Worm (Caenorhabditis elegans) whole organism, late embryonic: ENCODE results near the gene Y56A3A.28.

Source experiments
- K02D7.2 ChIP-seq: sonication (generic microtip); optimal IDR thresholded peaks from 2 replicates; lab custom pipeline; 2017; ENCODE audit warnings: mild to moderate bottlenecking, missing genetic modification characterization, missing compliant biosample characterization
- T23F11.4 ChIP-seq: fragments of 200-800 bp; sonication (Bioruptor generic); optimal IDR thresholded peaks from 2 replicates; lab custom pipeline; 2018; ENCODE audit warnings: mild to moderate bottlenecking, missing genetic modification characterization, missing compliant biosample characterization
- Y22D7AL.16 ChIP-seq: sonication (generic microtip); optimal IDR thresholded peaks from 2 replicates; lab custom pipeline; 2016; ENCODE audit warnings: missing genetic modification characterization, missing compliant biosample characterization
- ama-1 ChIP-seq: fragments of 150-350 bp; optimal IDR thresholded peaks from 2 replicates; lab custom pipeline; 2014
- ceh-14 ChIP-seq: sonication (generic microtip); optimal IDR thresholded peaks from 2 replicates; lab custom pipeline; 2016; ENCODE audit warnings: missing genotype, missing genetic modification characterization, missing compliant biosample characterization
- ceh-24 ChIP-seq: sonication (generic microtip); optimal IDR thresholded peaks from 2 replicates; lab custom pipeline; 2016; ENCODE audit warnings: mild to moderate bottlenecking, missing genetic modification characterization, missing compliant biosample characterization
- ceh-30 ChIP-seq: fragments of 150-350 bp; optimal IDR thresholded peaks from 2 replicates; lab custom pipeline; 2014; ENCODE audit warnings: missing biosample characterization, missing genetic modification characterization
- ceh-31 ChIP-seq: sonication (generic microtip); optimal IDR thresholded peaks from 2 replicates; lab custom pipeline; 2016; ENCODE audit warnings: missing genetic modification characterization, missing compliant biosample characterization
- ceh-45 ChIP-seq: fragments of 200-800 bp; sonication (Bioruptor generic); IDR thresholded peaks from 2 replicates; pipeline ENCODE4 v1.3.6; 2022; ENCODE audit warnings: missing genetic modification reagents, missing genetic modification characterization, missing compliant biosample characterization
- ceh-48 ChIP-seq: sonication (generic microtip); optimal IDR thresholded peaks from 2 replicates; lab custom pipeline; 2016; ENCODE audit warnings: missing genetic modification characterization, inconsistent platforms, missing compliant biosample characterization
- ceh-9 ChIP-seq: sonication (generic microtip); optimal IDR thresholded peaks from 2 replicates; lab custom pipeline; 2016; ENCODE audit warnings: mild to moderate bottlenecking, missing genetic modification characterization, inconsistent platforms, missing compliant biosample characterization
- che-1 ChIP-seq: sonication (generic microtip); optimal IDR thresholded peaks from 2 replicates; lab custom pipeline; 2016; ENCODE audit warnings: mild to moderate bottlenecking, missing genetic modification characterization, missing compliant biosample characterization
- dmd-4 ChIP-seq: sonication (generic microtip); optimal IDR thresholded peaks from 2 replicates; lab custom pipeline; 2016; ENCODE audit warnings: borderline replicate concordance, missing genetic modification characterization, missing compliant biosample characterization
- elt-2 ChIP-seq: sonication (generic microtip); optimal IDR thresholded peaks from 2 replicates; lab custom pipeline; 2016; ENCODE audit warnings: missing genetic modification reagents, missing genetic modification characterization, missing compliant biosample characterization
- elt-4 ChIP-seq: sonication (generic microtip); optimal IDR thresholded peaks from 2 replicates; lab custom pipeline; 2016; ENCODE audit warnings: missing genetic modification characterization, missing compliant biosample characterization
- ets-4 ChIP-seq: sonication (generic microtip); optimal IDR thresholded peaks from 2 replicates; lab custom pipeline; 2016; ENCODE audit warnings: missing genetic modification characterization, missing compliant biosample characterization
- fkh-6 ChIP-seq: sonication (generic microtip); optimal IDR thresholded peaks from 2 replicates; lab custom pipeline; 2016; ENCODE audit warnings: missing genetic modification characterization, missing compliant biosample characterization
- gmeb-2 ChIP-seq: sonication (generic microtip); optimal IDR thresholded peaks from 2 replicates; lab custom pipeline; 2016; ENCODE audit warnings: missing genetic modification characterization, inconsistent platforms, missing compliant biosample characterization
- hlh-30 ChIP-seq: sonication (generic microtip); optimal IDR thresholded peaks from 2 replicates; lab custom pipeline; 2017; ENCODE audit warnings: antibody characterized with exemption, missing genetic modification characterization, missing compliant biosample characterization; ENCODE audit not compliant: insufficient read depth
- hlh-8 ChIP-seq: sonication (generic microtip); optimal IDR thresholded peaks from 2 replicates; lab custom pipeline; 2016; ENCODE audit warnings: missing genotype, missing genetic modification characterization, missing compliant biosample characterization
- lim-6 ChIP-seq: sonication (generic microtip); optimal IDR thresholded peaks from 2 replicates; lab custom pipeline; 2016; ENCODE audit warnings: missing genetic modification characterization, missing compliant biosample characterization
- lin-11 ChIP-seq: fragments of 200-800 bp; sonication (Bioruptor generic); optimal IDR thresholded peaks from 2 replicates; lab custom pipeline; 2018; ENCODE audit warnings: mild to moderate bottlenecking, missing genetic modification characterization, missing compliant biosample characterization
- madf-2 ChIP-seq: sonication (generic microtip); optimal IDR thresholded peaks from 2 replicates; lab custom pipeline; 2017; ENCODE audit warnings: missing genetic modification characterization, missing compliant biosample characterization
- mec-3 ChIP-seq: sonication (generic microtip); optimal IDR thresholded peaks from 2 replicates; lab custom pipeline; 2016; ENCODE audit warnings: borderline replicate concordance, missing genetic modification characterization, missing compliant biosample characterization
- nfya-1 ChIP-seq: sonication (generic microtip); optimal IDR thresholded peaks from 2 replicates; lab custom pipeline; 2017; ENCODE audit warnings: missing genetic modification characterization, mild to moderate bottlenecking, missing compliant biosample characterization, antibody characterized with exemption, moderate library complexity
- nhr-11 ChIP-seq: fragments of 150-350 bp; optimal IDR thresholded peaks from 2 replicates; lab custom pipeline; 2014; ENCODE audit warnings: missing biosample characterization, missing genetic modification characterization
- nhr-232 ChIP-seq: sonication (generic microtip); optimal IDR thresholded peaks from 2 replicates; lab custom pipeline; 2016; ENCODE audit warnings: missing genetic modification characterization, missing compliant biosample characterization
- npax-4 ChIP-seq: sonication (generic microtip); optimal IDR thresholded peaks from 2 replicates; lab custom pipeline; 2016; ENCODE audit warnings: missing genetic modification characterization, missing compliant biosample characterization
- pag-3 ChIP-seq: sonication (generic microtip); optimal IDR thresholded peaks from 2 replicates; lab custom pipeline; 2016; ENCODE audit warnings: missing compliant biosample characterization, missing genetic modification characterization, borderline replicate concordance
- sox-4 ChIP-seq: sonication (generic microtip); optimal IDR thresholded peaks from 2 replicates; lab custom pipeline; 2017; ENCODE audit warnings: mild to moderate bottlenecking, missing genetic modification characterization, inconsistent platforms, missing compliant biosample characterization
- tbx-2 ChIP-seq: sonication (generic microtip); optimal IDR thresholded peaks from 2 replicates; lab custom pipeline; 2016; ENCODE audit warnings: missing genetic modification characterization, missing compliant biosample characterization
- unc-55 ChIP-seq: sonication (generic microtip); optimal IDR thresholded peaks from 2 replicates; lab custom pipeline; 2017; ENCODE audit warnings: missing biosample characterization, missing genetic modification reagents, missing genetic modification characterization
- unc-86 ChIP-seq: sonication (generic microtip); optimal IDR thresholded peaks from 2 replicates; lab custom pipeline; 2016; ENCODE audit warnings: missing genetic modification characterization, missing compliant biosample characterization
- zip-5 ChIP-seq: sonication (generic microtip); optimal IDR thresholded peaks from 2 replicates; lab custom pipeline; 2016; ENCODE audit warnings: missing genetic modification characterization, missing compliant biosample characterization
- ztf-16 ChIP-seq: sonication (generic microtip); optimal IDR thresholded peaks from 2 replicates; lab custom pipeline; 2017; ENCODE audit warnings: missing genetic modification characterization, missing compliant biosample characterization

Y56A3A.28 gene

DNA sequence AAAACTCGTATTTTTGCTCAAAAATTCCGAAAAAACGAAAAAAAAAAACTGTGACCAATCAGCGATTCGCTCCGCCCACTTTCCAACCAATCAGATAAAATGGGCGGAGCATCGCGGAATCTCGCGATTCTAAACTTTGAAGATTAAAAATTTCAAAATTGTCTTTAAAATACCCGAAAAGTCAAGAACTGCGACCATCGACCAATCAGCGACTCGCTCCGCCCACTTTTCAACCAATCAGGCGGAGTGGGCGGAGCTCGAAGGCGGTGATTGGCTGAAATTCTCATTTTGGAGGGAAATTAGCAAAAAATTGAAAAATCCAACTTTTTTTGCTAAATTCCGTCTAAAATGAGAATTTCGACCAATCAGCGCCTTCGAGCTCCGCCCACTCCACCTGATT is 24.6 kb upstream of the Y56A3A.28 start:
- TF ChIP-seq hlh-8 (tag; lab: Kevin White, UChicago) (no peak), nfya-1 (peak; percentile 55)

- TF ChIP-seq zip-5 (tag; lab: Kevin White, UChicago) (no peak), ceh-48 (no peak), lim-6 (tag; lab: Kevin White, UChicago) (no peak), gmeb-2 (tag; lab: Kevin White, UChicago) (no peak), ceh-45 (GFP tag; lab: Robert Waterston, UW) (no peak), unc-55 (GFP tag; lab: Kevin White, UChicago) (no peak), pag-3 (tag; lab: Kevin White, UChicago) (no peak), ceh-9 (tag; lab: Kevin White, UChicago) (no peak), unc-86 (no peak), nhr-232 (tag; lab: Kevin White, UChicago) (no peak), lin-11 (no peak)
These were observed 20.6 kb upstream of the Y56A3A.28 start for ce11 chrIII:11991654-11992292.

ce11 chrIII:11989823-11990222 is 18.6 kb upstream of the Y56A3A.28 start, which contains the start of gene wah-1:
Gene wah-1, plus strand, starts transcription at chrIII:11990167.
- TF ChIP-seq lim-6 (tag; lab: Kevin White, UChicago): no peak
- TF ChIP-seq elt-2 (tag; lab: Kevin White, UChicago): peak; percentile 5
- peak; percentile 9 for TF ChIP-seq hlh-30 (tag; lab: Kevin White, UChicago)

ce11 chrIII:11985066-11985465 is 13.9 kb upstream of the Y56A3A.28 start:
- TF ChIP-seq nhr-232 (tag; lab: Kevin White, UChicago) (no peak), sox-4 (tag; lab: Kevin White, UChicago) (no peak), ama-1 (lab: Kevin White, UChicago) (no peak), che-1 (tag; lab: Kevin White, UChicago) (no peak), npax-4 (tag; lab: Kevin White, UChicago) (no peak), T23F11.4 (GFP tag; lab: Kevin White, UChicago) (no peak), ceh-48 (no peak), elt-4 (no peak), hlh-30 (tag; lab: Kevin White, UChicago) (no peak), ceh-31 (no peak), nhr-11 (tag; lab: Kevin White, UChicago) (no peak), ceh-30 (tag; lab: Kevin White, UChicago) (no peak)

ce11 chrIII:11982474-11982873 is 11.3 kb upstream of the Y56A3A.28 start:
- TF ChIP-seq ceh-24: no peak
- TF ChIP-seq npax-4 (tag; lab: Kevin White, UChicago): no peak
- no peak for TF ChIP-seq Y22D7AL.16 (tag; lab: Kevin White, UChicago)
- TF ChIP-seq ceh-31: no peak
- TF ChIP-seq ceh-14 (tag; lab: Kevin White, UChicago): no peak
- no peak for TF ChIP-seq mec-3 (tag; lab: Kevin White, UChicago)
- TF ChIP-seq tbx-2 (tag; lab: Kevin White, UChicago): no peak
- no peak for TF ChIP-seq fkh-6 (tag; lab: Kevin White, UChicago)
- TF ChIP-seq ztf-16 (tag; lab: Kevin White, UChicago): no peak
- no peak for TF ChIP-seq dmd-4 (tag; lab: Kevin White, UChicago)
- no peak for TF ChIP-seq gmeb-2 (tag; lab: Kevin White, UChicago)
- TF ChIP-seq ets-4 (tag; lab: Kevin White, UChicago): no peak
- no peak for TF ChIP-seq K02D7.2 (tag; lab: Kevin White, UChicago)
- TF ChIP-seq sox-4 (tag; lab: Kevin White, UChicago): no peak
- no peak for TF ChIP-seq madf-2 (tag; lab: Kevin White, UChicago)
